Fruit fly (Drosophila melanogaster): ENCODE data around the gene CG33483.

Gene CG33483

DNA sequence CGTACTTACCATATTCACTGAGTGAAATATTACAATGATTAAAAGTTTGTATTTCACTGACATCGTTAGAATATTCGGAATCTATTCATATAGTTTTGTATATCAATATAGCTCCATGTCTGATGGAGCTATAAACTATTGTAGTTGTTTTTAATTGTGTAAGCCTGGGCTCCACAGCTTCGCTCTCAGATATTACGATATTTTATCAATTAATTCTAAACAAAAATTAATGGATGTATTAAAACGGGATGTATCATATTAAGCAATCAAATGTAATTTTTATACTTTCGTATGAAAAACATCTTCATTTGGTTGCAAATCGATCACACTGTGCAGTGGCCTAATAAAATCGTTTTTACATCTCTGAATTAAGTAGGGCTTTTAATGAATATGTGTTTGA lies at the start of gene CG33483:
TSS of gene CG33483 (minus strand) at position 101 of the 400 bp plus-strand sequence.
- TF ChIP-seq Sin3A (optimal IDR thresholded peaks at IDR 0.05) (no peak), h (optimal IDR thresholded peaks at IDR 0.05) (no peak), Myc (optimal IDR thresholded peaks at IDR 0.05) (no peak), ttk (optimal IDR thresholded peaks at IDR 0.05) (no peak), insv (optimal IDR thresholded peaks at IDR 0.05) (no peak), psq (optimal IDR thresholded peaks at IDR 0.05) (no peak)

DNA sequence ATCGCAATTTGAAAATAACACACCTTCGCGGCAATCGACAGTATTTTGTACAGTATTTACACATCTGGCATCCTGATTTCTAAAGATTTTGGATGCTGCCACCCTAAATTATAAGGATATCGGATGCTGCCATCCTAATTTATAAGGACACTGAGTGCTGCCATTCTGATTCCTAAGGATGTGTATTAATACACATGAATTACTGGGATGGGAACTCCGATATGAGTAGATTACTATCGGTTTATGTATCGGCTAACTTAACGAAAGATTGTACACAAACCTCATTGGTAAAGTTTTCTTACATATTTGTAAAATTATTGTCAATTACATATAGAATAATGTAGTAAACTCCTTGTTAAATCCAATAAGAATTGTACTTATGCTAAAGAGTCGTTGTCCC lies 44.4 kb upstream of the CG33483 start:
- no peak for TF ChIP-seq h (optimal IDR thresholded peaks at IDR 0.05)
- no peak for TF ChIP-seq Sin3A (optimal IDR thresholded peaks at IDR 0.05)
- TF ChIP-seq Myc (optimal IDR thresholded peaks at IDR 0.05) = no peak
- TF ChIP-seq insv (optimal IDR thresholded peaks at IDR 0.05) = no peak
- no peak for TF ChIP-seq psq (optimal IDR thresholded peaks at IDR 0.05)
- no peak for TF ChIP-seq ttk (optimal IDR thresholded peaks at IDR 0.05)

DNA sequence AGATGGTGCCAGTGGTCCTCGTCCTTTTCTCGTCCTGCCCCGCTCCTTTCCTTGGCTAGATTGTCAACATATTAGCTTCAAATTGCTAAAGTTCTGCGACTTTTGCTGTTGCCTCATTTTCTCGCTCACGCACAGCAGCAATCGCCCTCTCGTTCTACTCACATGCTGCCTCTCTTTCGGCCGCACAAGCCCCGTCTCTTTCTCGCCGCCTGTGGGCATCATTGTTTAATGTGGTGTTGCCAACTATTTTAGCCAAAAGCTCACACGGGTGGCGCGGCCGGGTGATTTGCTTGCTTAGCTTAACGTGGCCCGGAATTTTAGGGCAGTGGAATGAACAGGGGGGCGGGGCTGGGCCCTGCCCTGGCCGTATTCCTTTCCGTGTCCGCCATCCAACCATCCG lies 38.3 kb upstream of the CG33483 start:
- TF ChIP-seq Sin3A (optimal IDR thresholded peaks at IDR 0.05) (no peak), h (optimal IDR thresholded peaks at IDR 0.05) (no peak), insv (optimal IDR thresholded peaks at IDR 0.05) (no peak), psq (optimal IDR thresholded peaks at IDR 0.05) (no peak), Myc (optimal IDR thresholded peaks at IDR 0.05) (no peak), ttk (optimal IDR thresholded peaks at IDR 0.05) (no peak)

DNA sequence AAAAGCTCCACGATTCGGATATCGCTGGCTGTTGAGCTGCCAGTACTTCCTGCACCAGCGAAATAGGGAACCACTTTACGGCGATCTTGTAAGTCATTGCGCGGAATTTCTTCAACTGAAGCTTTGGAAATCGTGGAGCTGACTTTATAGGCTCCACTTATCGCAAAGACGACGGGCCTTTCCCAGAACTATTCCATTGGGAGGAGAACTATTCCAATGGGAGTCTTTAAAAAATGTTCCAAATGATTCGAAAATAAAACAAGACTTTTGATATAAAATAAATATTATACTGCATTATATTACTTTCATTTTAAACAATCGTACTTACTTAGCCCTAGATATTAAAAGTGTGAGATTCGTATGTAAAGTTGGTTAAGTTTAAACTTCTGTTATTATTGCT lies 35.0 kb upstream of the CG33483 start, which contains the start of gene CG15550:
TSS of gene CG15550 (minus strand) at position 101 of the 400 bp plus-strand sequence.
- TF ChIP-seq Myc (optimal IDR thresholded peaks at IDR 0.05) = no peak
- TF ChIP-seq psq (optimal IDR thresholded peaks at IDR 0.05) = no peak
- no peak for TF ChIP-seq ttk (optimal IDR thresholded peaks at IDR 0.05)
- TF ChIP-seq h (optimal IDR thresholded peaks at IDR 0.05) = no peak
- TF ChIP-seq Sin3A (optimal IDR thresholded peaks at IDR 0.05) = no peak

DNA sequence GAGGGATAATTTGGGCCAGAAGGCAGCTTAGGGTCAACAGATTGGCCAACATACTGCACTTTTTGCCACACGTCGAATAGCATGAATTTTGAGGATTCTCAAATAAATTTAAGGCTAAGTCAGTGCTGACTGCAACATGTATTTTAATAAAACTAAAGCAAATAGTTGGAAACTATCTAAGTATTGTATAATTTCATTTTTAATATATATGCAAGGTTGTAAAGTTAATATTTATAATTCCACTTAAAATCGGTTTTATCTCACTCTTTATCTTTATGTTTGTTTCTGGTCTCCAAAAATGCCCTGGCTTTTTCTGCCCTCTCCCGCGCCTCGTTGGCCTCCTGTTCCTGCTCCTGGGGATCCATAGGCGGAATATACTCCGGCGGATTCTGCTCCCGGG lies 34.4 kb upstream of the CG33483 start, which contains the start of gene CG15549:
TSS of gene CG15549 (minus strand) at position 101 of the 400 bp plus-strand sequence.
- TF ChIP-seq insv (optimal IDR thresholded peaks at IDR 0.05) (no peak), ttk (optimal IDR thresholded peaks at IDR 0.05) (no peak), psq (optimal IDR thresholded peaks at IDR 0.05) (no peak), Myc (optimal IDR thresholded peaks at IDR 0.05) (no peak), Sin3A (optimal IDR thresholded peaks at IDR 0.05) (no peak), h (optimal IDR thresholded peaks at IDR 0.05) (no peak)

DNA sequence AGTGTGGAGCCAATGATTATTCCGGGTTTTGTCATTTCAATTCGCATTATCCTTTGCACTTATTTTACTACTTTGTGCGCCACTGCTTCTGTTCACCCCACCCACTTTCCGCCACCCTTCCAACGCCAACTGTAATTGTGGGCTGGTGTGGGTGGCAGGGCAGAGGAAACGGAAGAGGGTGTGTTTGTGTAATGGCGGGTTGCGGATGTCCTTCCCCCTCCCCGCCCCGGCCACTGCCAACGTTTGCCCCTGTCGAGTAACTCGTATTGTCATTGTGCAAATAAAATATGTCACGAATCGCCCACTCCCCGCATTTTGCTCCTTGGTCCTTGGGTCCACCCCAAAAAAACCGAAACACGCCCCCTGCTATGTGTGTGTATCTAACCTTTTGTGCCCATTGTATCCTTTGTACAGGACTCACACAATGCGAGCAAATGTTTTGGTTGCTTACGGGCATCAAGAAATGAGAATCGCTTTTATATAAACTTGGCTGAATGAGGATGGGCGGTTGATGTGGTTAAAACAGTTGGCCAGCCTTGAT lies 32.0 kb upstream of the CG33483 start:
- TF ChIP-seq h (optimal IDR thresholded peaks at IDR 0.05) (no peak), insv (optimal IDR thresholded peaks at IDR 0.05) (no peak), Sin3A (optimal IDR thresholded peaks at IDR 0.05) (no peak), ttk (optimal IDR thresholded peaks at IDR 0.05) (no peak), Myc (optimal IDR thresholded peaks at IDR 0.05) (no peak), psq (optimal IDR thresholded peaks at IDR 0.05) (no peak)

DNA sequence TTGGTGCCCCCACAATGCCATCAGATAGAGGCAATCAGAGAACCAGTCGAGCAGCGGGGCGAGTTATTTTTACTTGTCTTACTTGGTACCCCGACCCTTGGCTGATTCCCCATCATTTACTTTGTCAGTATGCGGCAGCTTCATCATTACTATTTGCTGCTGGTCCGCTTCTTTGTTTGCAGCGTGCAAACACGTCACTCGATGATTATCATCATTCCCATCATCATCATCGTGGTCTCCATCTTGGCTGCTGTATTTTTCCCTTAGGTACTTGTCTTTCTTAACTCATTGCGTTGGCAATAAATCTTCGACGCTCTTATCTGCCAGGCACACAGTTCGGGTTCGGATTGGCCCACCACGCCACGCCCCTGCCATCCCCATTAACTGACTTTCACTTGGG lies 30.1 kb upstream of the CG33483 start:
- TF ChIP-seq Sin3A (optimal IDR thresholded peaks at IDR 0.05) (no peak), insv (optimal IDR thresholded peaks at IDR 0.05) (no peak), h (optimal IDR thresholded peaks at IDR 0.05) (no peak), psq (optimal IDR thresholded peaks at IDR 0.05) (no peak), ttk (optimal IDR thresholded peaks at IDR 0.05) (no peak), Myc (optimal IDR thresholded peaks at IDR 0.05) (no peak)

DNA sequence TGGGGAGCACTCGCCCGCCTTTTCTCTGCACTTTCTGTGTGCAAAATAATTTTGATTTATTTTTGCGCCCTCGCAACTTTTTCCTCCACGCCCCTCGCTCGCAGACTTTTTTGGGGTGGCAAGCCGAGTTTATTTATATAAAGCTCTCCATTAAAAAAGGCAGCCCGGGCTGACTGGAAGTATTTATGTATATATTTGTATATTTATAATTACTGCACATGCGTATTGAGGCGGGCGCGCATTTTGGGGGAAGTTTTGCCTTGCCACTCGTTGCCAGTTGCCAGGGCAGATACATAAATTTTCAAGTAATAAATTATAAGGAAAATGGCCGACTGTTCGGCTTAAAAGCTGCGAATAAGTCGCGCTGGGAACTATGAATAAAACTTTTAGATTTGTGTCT lies 26.7 kb upstream of the CG33483 start:
- no peak for TF ChIP-seq ttk (optimal IDR thresholded peaks at IDR 0.05)
- no peak for TF ChIP-seq psq (optimal IDR thresholded peaks at IDR 0.05)
- TF ChIP-seq Myc (optimal IDR thresholded peaks at IDR 0.05) = no peak
- TF ChIP-seq Sin3A (optimal IDR thresholded peaks at IDR 0.05) = no peak
- TF ChIP-seq h (optimal IDR thresholded peaks at IDR 0.05) = no peak
- TF ChIP-seq insv (optimal IDR thresholded peaks at IDR 0.05) = no peak

DNA sequence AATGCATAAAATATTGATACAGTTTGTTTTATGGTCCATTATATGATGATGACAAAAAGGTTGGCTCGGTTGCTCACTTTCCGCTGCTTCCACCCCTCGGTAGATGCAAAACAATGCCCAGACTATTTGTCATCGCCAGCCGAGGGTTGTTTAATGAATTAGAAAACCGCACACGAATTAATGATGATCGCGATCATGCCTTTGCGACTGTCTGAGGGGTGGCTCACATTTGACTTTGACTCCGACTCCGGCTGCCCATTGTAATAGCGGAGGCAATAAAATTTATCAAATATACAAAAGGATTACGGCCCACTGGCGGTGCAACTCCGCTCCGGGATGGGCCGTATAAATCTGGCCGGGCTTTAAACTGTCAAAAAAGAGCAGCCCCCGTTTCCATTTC lies 24.1 kb upstream of the CG33483 start:
- no peak for TF ChIP-seq insv (optimal IDR thresholded peaks at IDR 0.05)
- no peak for TF ChIP-seq ttk (optimal IDR thresholded peaks at IDR 0.05)
- no peak for TF ChIP-seq Myc (optimal IDR thresholded peaks at IDR 0.05)
- no peak for TF ChIP-seq psq (optimal IDR thresholded peaks at IDR 0.05)
- no peak for TF ChIP-seq Sin3A (optimal IDR thresholded peaks at IDR 0.05)
- no peak for TF ChIP-seq h (optimal IDR thresholded peaks at IDR 0.05)

DNA sequence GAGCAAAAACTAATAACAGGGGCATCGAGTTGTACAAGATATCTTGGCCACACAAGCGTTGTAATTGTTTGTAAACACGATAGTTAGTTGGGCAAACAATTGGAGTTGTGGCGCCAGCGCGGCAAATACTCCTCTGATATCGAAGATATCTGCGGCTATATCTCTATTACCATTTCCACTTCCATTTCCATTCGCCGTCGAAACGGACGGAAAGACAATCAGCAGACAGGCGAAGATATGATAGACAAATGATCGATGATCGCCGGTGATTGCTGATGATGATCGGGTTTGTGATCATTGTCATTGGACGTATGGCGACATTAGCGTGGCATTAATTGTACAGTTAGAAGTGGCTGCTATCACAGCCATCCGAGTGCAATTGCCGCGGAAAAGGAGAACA lies 23.5 kb upstream of the CG33483 start:
- no peak for TF ChIP-seq h (optimal IDR thresholded peaks at IDR 0.05)
- TF ChIP-seq insv (optimal IDR thresholded peaks at IDR 0.05) = no peak
- no peak for TF ChIP-seq ttk (optimal IDR thresholded peaks at IDR 0.05)
- TF ChIP-seq Myc (optimal IDR thresholded peaks at IDR 0.05) = no peak
- TF ChIP-seq Sin3A (optimal IDR thresholded peaks at IDR 0.05) = no peak
- no peak for TF ChIP-seq psq (optimal IDR thresholded peaks at IDR 0.05)

DNA sequence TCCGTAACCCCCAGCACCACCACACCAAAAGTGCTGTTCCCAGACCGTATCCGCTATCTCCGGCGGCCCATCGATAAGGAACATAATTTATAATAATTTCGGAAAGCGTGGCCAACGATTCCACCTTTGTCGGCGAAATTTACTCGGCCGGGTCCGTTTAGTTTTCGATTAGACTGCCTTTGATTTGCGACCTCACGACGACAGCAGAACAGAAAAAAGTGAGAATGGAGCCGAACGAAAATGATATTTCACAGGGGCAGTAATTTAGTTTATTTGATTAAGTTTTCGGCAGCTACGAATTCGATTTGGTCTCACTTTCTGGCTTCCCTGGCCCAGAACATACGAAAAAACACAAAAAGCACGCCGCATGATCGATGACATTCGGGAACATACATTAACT lies 21.6 kb upstream of the CG33483 start:
- TF ChIP-seq Myc (optimal IDR thresholded peaks at IDR 0.05) = no peak
- TF ChIP-seq ttk (optimal IDR thresholded peaks at IDR 0.05) = no peak
- TF ChIP-seq Sin3A (optimal IDR thresholded peaks at IDR 0.05) = no peak
- no peak for TF ChIP-seq psq (optimal IDR thresholded peaks at IDR 0.05)
- TF ChIP-seq insv (optimal IDR thresholded peaks at IDR 0.05) = no peak
- no peak for TF ChIP-seq h (optimal IDR thresholded peaks at IDR 0.05)

DNA sequence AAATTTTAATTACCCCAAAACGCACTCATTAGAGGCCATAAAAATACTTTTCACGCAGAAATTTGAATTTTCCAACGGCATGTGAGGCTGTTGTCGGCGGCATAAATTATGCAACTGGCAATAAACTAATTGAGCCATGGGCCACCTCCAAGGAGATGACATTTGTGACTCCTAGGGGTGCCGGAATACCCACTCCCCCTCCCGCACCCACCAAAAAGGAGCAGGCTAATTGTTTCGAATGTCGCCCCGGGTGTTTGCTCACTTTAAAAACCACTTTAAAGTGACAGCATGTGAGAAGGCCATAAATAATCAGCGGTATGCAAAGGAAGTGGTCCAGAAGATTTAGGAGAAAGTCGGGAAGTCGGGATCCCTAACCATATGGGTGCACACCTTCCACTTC lies 20.5 kb upstream of the CG33483 start:
- TF ChIP-seq insv (optimal IDR thresholded peaks at IDR 0.05) (no peak), h (optimal IDR thresholded peaks at IDR 0.05) (no peak), ttk (optimal IDR thresholded peaks at IDR 0.05) (no peak), psq (optimal IDR thresholded peaks at IDR 0.05) (no peak), Myc (optimal IDR thresholded peaks at IDR 0.05) (no peak), Sin3A (optimal IDR thresholded peaks at IDR 0.05) (no peak)

DNA sequence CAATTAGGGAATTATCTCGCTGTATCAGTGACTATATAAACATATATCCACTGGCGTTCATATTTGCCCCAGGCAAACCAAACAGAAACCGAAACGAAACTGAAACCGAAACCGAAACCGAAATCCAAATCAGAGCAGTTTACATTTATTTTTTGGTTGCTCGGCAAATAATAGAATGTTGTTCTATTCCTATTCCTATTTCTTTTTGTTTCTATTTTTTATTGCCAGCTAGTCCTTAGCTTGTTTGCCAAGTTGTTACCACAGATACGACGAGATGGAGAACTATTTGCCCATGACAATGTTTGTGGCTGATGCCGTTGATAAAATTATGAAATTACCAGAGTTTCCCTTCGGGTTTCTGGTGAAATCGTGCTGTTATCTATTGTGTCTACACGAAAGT lies 16.9 kb upstream of the CG33483 start:
- TF ChIP-seq psq (optimal IDR thresholded peaks at IDR 0.05) (no peak), Sin3A (optimal IDR thresholded peaks at IDR 0.05) (no peak), ttk (optimal IDR thresholded peaks at IDR 0.05) (no peak), h (optimal IDR thresholded peaks at IDR 0.05) (no peak), Myc (optimal IDR thresholded peaks at IDR 0.05) (no peak), insv (optimal IDR thresholded peaks at IDR 0.05) (no peak)
